Fruit fly (Drosophila melanogaster) whole organism, prepupa: ENCODE results near the gene CG18563.

Experiments
- Blimp-1 ChIP-seq: fragments of 200-800 bp; sonication (Bioruptor generic); optimal IDR thresholded peaks from 3 replicates; lab custom pipeline; 2017; ENCODE audit warnings: missing biosample characterization, missing genetic modification characterization, mild to moderate bottlenecking, moderate library complexity, missing genetic modification reagents
- CG10631 ChIP-seq: fragments of 200-800 bp; sonication (Bioruptor generic); optimal IDR thresholded peaks from 2 replicates; lab custom pipeline; 2016; ENCODE audit warnings: missing biosample characterization, missing genetic modification characterization
- CG11762 ChIP-seq: fragments of 200-800 bp; sonication (Bioruptor generic); optimal IDR thresholded peaks from 3 replicates; lab custom pipeline; 2016; ENCODE audit warnings: missing biosample characterization, missing genetic modification characterization; ENCODE audit not compliant: insufficient read depth
- CG11902 ChIP-seq: fragments of 200-800 bp; sonication (Bioruptor generic); optimal IDR thresholded peaks from 3 replicates; lab custom pipeline; 2016; ENCODE audit warnings: missing biosample characterization, missing genetic modification characterization
- CG1621 ChIP-seq: fragments of 200-800 bp; sonication (Bioruptor generic); optimal IDR thresholded peaks from 3 replicates; lab custom pipeline; 2018; ENCODE audit warnings: missing biosample characterization, mild to moderate bottlenecking, missing genetic modification characterization
- CG6163 ChIP-seq: fragments of 200-800 bp; sonication (Bioruptor generic); IDR thresholded peaks from 3 replicates; pipeline ENCODE4 v1.3.6; 2022; ENCODE audit warnings: missing biosample characterization, missing genetic modification characterization
- CG6792 ChIP-seq: fragments of 200-800 bp; sonication (Bioruptor generic); optimal IDR thresholded peaks from 3 replicates; lab custom pipeline; 2016; ENCODE audit warnings: missing biosample characterization, missing genetic modification characterization
- CG6808 ChIP-seq: fragments of 200-800 bp; sonication (Bioruptor generic); optimal IDR thresholded peaks from 3 replicates; lab custom pipeline; 2017; ENCODE audit warnings: missing biosample characterization, missing genetic modification characterization, mild to moderate bottlenecking, moderate library complexity, missing genetic modification reagents
- CG8119 ChIP-seq: fragments of 200-800 bp; sonication (Bioruptor generic); IDR thresholded peaks from 3 replicates; pipeline ENCODE4 v1.3.6; 2022; ENCODE audit warnings: missing biosample characterization, missing genetic modification characterization
- CG8319 ChIP-seq: fragments of 200-800 bp; sonication (Bioruptor generic); optimal IDR thresholded peaks from 3 replicates; lab custom pipeline; 2016; ENCODE audit warnings: missing biosample characterization, missing genetic modification characterization
- CG8632 ChIP-seq: fragments of 200-800 bp; sonication (Bioruptor generic); optimal IDR thresholded peaks from 3 replicates; lab custom pipeline; 2016; ENCODE audit warnings: missing biosample characterization, missing genetic modification characterization
- CG9139 ChIP-seq: fragments of 200-800 bp; sonication (Bioruptor generic); optimal IDR thresholded peaks from 3 replicates; lab custom pipeline; 2017; ENCODE audit warnings: missing biosample characterization, mild to moderate bottlenecking, missing genetic modification characterization
- Eip78C ChIP-seq: fragments of 200-800 bp; sonication (Bioruptor generic); peaks from one replicate; lab custom pipeline; 2016; ENCODE audit warnings: missing biosample characterization, missing genetic modification characterization
- Ets96B ChIP-seq: fragments of 200-800 bp; optimal IDR thresholded peaks from 2 replicates; lab custom pipeline; 2019; ENCODE audit warnings: missing biosample characterization, mild to moderate bottlenecking, missing genetic modification characterization, moderate library complexity
- Gug ChIP-seq: fragments of 200-800 bp; sonication (Bioruptor generic); IDR thresholded peaks from 2 replicates; pipeline ENCODE4 v1.3.6; 2022; ENCODE audit warnings: missing biosample characterization, missing genetic modification characterization
- Hr39 ChIP-seq: fragments of 200-800 bp; sonication (Bioruptor generic); optimal IDR thresholded peaks from 2 replicates; lab custom pipeline; 2016; ENCODE audit warnings: missing biosample characterization, missing genetic modification characterization
- Hr4 ChIP-seq: fragments of 200-800 bp; sonication (Bioruptor generic); optimal IDR thresholded peaks from 3 replicates; lab custom pipeline; 2016; ENCODE audit warnings: missing biosample characterization, missing genetic modification characterization
- Lpt ChIP-seq: fragments of 200-800 bp; sonication (Bioruptor generic); optimal IDR thresholded peaks from 3 replicates; lab custom pipeline; 2016; ENCODE audit warnings: missing biosample characterization, missing genetic modification characterization
- Met ChIP-seq: fragments of 200-800 bp; sonication (Bioruptor generic); optimal IDR thresholded peaks from 3 replicates; lab custom pipeline; 2016; ENCODE audit warnings: missing biosample characterization, missing genetic modification characterization
- OdsH ChIP-seq: fragments of 200-800 bp; sonication (Bioruptor generic); optimal IDR thresholded peaks from 3 replicates; lab custom pipeline; 2016; ENCODE audit warnings: missing biosample characterization, missing genetic modification characterization
- Sox14 ChIP-seq: fragments of 200-800 bp; sonication (Bioruptor generic); optimal IDR thresholded peaks from 3 replicates; lab custom pipeline; 2016; ENCODE audit warnings: missing biosample characterization, missing genetic modification characterization
- acj6 ChIP-seq: fragments of 200-800 bp; sonication (Bioruptor generic); optimal IDR thresholded peaks from 3 replicates; lab custom pipeline; 2016; ENCODE audit warnings: missing biosample characterization, missing genetic modification characterization
- cyc ChIP-seq: fragments of 200-800 bp; sonication (Bioruptor generic); optimal IDR thresholded peaks from 3 replicates; lab custom pipeline; 2016; ENCODE audit warnings: missing biosample characterization, missing genetic modification characterization
- dsx ChIP-seq: fragments of 200-800 bp; optimal IDR thresholded peaks from 3 replicates; lab custom pipeline; 2019; ENCODE audit warnings: missing biosample characterization, mild to moderate bottlenecking, missing genetic modification characterization, moderate library complexity; ENCODE audit not compliant: poor library complexity, severe bottlenecking
- eg ChIP-seq: fragments of 200-800 bp; sonication (Bioruptor generic); IDR thresholded peaks from 3 replicates; pipeline ENCODE4 v1.3.6; 2022; ENCODE audit warnings: missing biosample characterization, missing genetic modification characterization
- esn ChIP-seq: fragments of 200-800 bp; sonication (Bioruptor generic); optimal IDR thresholded peaks from 2 replicates; lab custom pipeline; 2016; ENCODE audit warnings: missing biosample characterization, mild to moderate bottlenecking, missing genetic modification characterization, moderate library complexity
- fkh ChIP-seq: fragments of 200-800 bp; sonication (Bioruptor generic); optimal IDR thresholded peaks from 3 replicates; lab custom pipeline; 2017; ENCODE audit warnings: missing biosample characterization, mild to moderate bottlenecking, missing genetic modification characterization, moderate library complexity
- lz ChIP-seq: fragments of 200-800 bp; sonication (Bioruptor generic); optimal IDR thresholded peaks from 3 replicates; lab custom pipeline; 2016; ENCODE audit warnings: missing biosample characterization, missing genetic modification characterization
- net ChIP-seq: fragments of 200-800 bp; sonication (Bioruptor generic); optimal IDR thresholded peaks from 3 replicates; lab custom pipeline; 2016; ENCODE audit warnings: missing biosample characterization, missing genetic modification characterization
- pdm3 ChIP-seq: fragments of 200-800 bp; sonication (Bioruptor generic); optimal IDR thresholded peaks from 3 replicates; lab custom pipeline; 2016; ENCODE audit warnings: missing biosample characterization, missing genetic modification characterization
- salr ChIP-seq, 2 experiments: fragments of 200-800 bp; sonication (Bioruptor generic); optimal IDR thresholded peaks; 3 replicates each; lab custom pipeline; 2016 to 2018; ENCODE audit warnings: missing biosample characterization in 2 of 2, missing genetic modification characterization in 2 of 2, mild to moderate bottlenecking in 1 of 2
- spab ChIP-seq: fragments of 200-800 bp; sonication (Bioruptor generic); optimal IDR thresholded peaks from 2 replicates; lab custom pipeline; 2017; ENCODE audit warnings: missing biosample characterization, mild to moderate bottlenecking, missing genetic modification characterization, missing genetic modification reagents
- ss ChIP-seq, 2 experiments: fragments of 200-800 bp; sonication (Bioruptor generic); optimal IDR thresholded peaks; 2 replicates in 1 of 2; 3 replicates in 1 of 2; lab custom pipeline; 2017 to 2018; ENCODE audit warnings: mild to moderate bottlenecking in 2 of 2, missing biosample characterization in 2 of 2, missing genetic modification characterization in 2 of 2, moderate library complexity in 1 of 2
- svp ChIP-seq: fragments of 200-800 bp; sonication (Bioruptor generic); peaks from one replicate; lab custom pipeline; 2016; ENCODE audit warnings: missing biosample characterization, missing genetic modification characterization
- topi ChIP-seq: fragments of 200-800 bp; sonication (Bioruptor generic); optimal IDR thresholded peaks from 3 replicates; lab custom pipeline; 2016; ENCODE audit warnings: missing biosample characterization, missing genetic modification characterization

Gene CG18563

dm6 chr2L:17480943-17481580 is 23.2 kb upstream of the CG18563 start, which contains the start of the genes fws and Lamtor3 (continued):
- peak; percentile 100 for TF ChIP-seq eg (GFP tag; lab: Robert Waterston, UW)
- peak; percentile 96 for TF ChIP-seq cyc (GFP tag; lab: Kevin White, UChicago)
- TF ChIP-seq CG11762 (GFP tag; lab: Kevin White, UChicago), result peak; percentile 98
- peak; percentile 98 for TF ChIP-seq topi
- TF ChIP-seq Gug (GFP tag; lab: Robert Waterston, UW), result peak; percentile 99
- peak; percentile 100 for TF ChIP-seq CG6163 (GFP tag; lab: Robert Waterston, UW)
- peak; percentile 96 for TF ChIP-seq Hr39 (GFP tag; lab: Kevin White, UChicago)
- peak; percentile 99 for TF ChIP-seq Lpt
- TF ChIP-seq salr (GFP tag; optimal IDR thresholded peaks at IDR 0.05; lab: Kevin White, UChicago), result peak; percentile 94 to 98
- TF ChIP-seq CG11902 (GFP tag; lab: Kevin White, UChicago), result peak; percentile 98
- peak; percentile 98 for TF ChIP-seq Met
- peak; percentile 98 for TF ChIP-seq CG8319 (GFP tag; lab: Kevin White, UChicago)
- TF ChIP-seq Ets96B (tag; lab: Kevin White, UChicago), result peak; percentile 99
- TF ChIP-seq Blimp-1, result peak; percentile 94
- TF ChIP-seq Hr4 (GFP tag; lab: Kevin White, UChicago), result peak; percentile 98
- TF ChIP-seq CG8119 (GFP tag; lab: Robert Waterston, UW), result peak; percentile 99
- peak; percentile 100 for TF ChIP-seq CG10631 (GFP tag; lab: Kevin White, UChicago)
- TF ChIP-seq pdm3, result peak; percentile 97
- peak; percentile 97 for TF ChIP-seq CG1621 (tag; lab: Kevin White, UChicago)
- TF ChIP-seq CG9139 (GFP tag; lab: Kevin White, UChicago), result peak; percentile 94
- TF ChIP-seq net (GFP tag; lab: Kevin White, UChicago), result peak; percentile 98
- peak; percentile 98 for TF ChIP-seq CG6792 (GFP tag; lab: Kevin White, UChicago)

dm6 chr2L:17477710-17478109 is 19.9 kb upstream of the CG18563 start, which contains the start of gene cass:
cass (minus strand) TSS chr2L:17477888.
- peak; percentile 10 for TF ChIP-seq dsx
- TF ChIP-seq Gug (GFP tag; lab: Robert Waterston, UW), result no peak
- no peak for TF ChIP-seq ss (GFP tag; optimal IDR thresholded peaks at IDR 0.05; lab: Kevin White, UChicago)
- no peak for TF ChIP-seq CG6808 (GFP tag; lab: Kevin White, UChicago)
- TF ChIP-seq lz, result no peak
- no peak for TF ChIP-seq CG10631 (GFP tag; lab: Kevin White, UChicago)
- no peak for TF ChIP-seq Ets96B (tag; lab: Kevin White, UChicago)
- TF ChIP-seq acj6 (GFP tag; lab: Kevin White, UChicago), result no peak
- no peak for TF ChIP-seq spab (GFP tag; lab: Kevin White, UChicago)
- TF ChIP-seq net (GFP tag; lab: Kevin White, UChicago), result no peak
- no peak for TF ChIP-seq CG9139 (GFP tag; lab: Kevin White, UChicago)
- TF ChIP-seq Eip78C (GFP tag; lab: Kevin White, UChicago), result peak; percentile 74
- peak; percentile 19 for TF ChIP-seq svp
- no peak for TF ChIP-seq Met
- peak; percentile 2 for TF ChIP-seq Sox14 (GFP tag; lab: Kevin White, UChicago)
- TF ChIP-seq OdsH (GFP tag; lab: Kevin White, UChicago), result no peak
- no peak for TF ChIP-seq fkh (GFP tag; lab: Kevin White, UChicago)
- TF ChIP-seq CG8632 (GFP tag; lab: Kevin White, UChicago), result no peak
- TF ChIP-seq esn (GFP tag; lab: Kevin White, UChicago), result peak; percentile 36
